Worm (Caenorhabditis elegans) whole organism, L4/young adult: Measurements from ENCODE around the gene Y54G11A.4.
A peak's percentile ranks its signal among the peaks of the same experiment; 100 is the strongest.

Experiments used
- W03F9.2 ChIP-seq: fragments of 150-350 bp; optimal IDR thresholded peaks from 2 replicates; lab custom pipeline; 2014; ENCODE audit warnings: missing biosample characterization, missing genetic modification characterization
- dao-5 ChIP-seq: sonication (generic microtip); optimal IDR thresholded peaks from 2 replicates; lab custom pipeline; 2016; ENCODE audit warnings: missing genotype, missing genetic modification characterization, moderate library complexity, missing compliant biosample characterization
- him-1 ChIP-seq: sonication (generic microtip); optimal IDR thresholded peaks from 2 replicates; lab custom pipeline; 2016; ENCODE audit warnings: missing genotype, missing genetic modification reagents, missing genetic modification characterization, missing compliant biosample characterization

Gene Y54G11A.4

DNA sequence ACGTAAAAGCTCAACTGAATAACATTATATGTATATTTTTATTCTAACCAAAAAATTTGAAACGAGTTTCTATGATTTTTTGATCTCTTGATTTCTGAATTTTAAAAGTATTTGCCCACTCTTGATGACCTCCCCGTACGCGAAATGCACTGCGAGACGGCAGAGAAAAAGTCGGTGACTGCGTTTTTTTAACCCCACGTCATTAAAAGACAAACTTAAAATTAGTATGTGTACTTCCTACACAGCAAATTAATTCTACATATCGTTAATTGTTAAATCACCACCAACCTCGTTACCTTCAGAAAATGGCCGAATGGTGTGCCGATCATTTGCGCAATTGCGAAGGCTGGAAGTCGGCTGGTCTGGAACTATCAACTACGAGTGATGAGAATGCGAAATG, at the start of gene Y54G11A.4:
Y54G11A.4 (plus strand) TSS at position 301 of the 400 bp plus-strand sequence.
- no peak for TF ChIP-seq dao-5 (tag; lab: Kevin White, UChicago)
- no peak for TF ChIP-seq him-1 (tag; lab: Kevin White, UChicago)
- no peak for TF ChIP-seq W03F9.2 (tag; lab: Kevin White, UChicago)

ce11 chrII:14243503-14243902, 49.1 kb upstream of the Y54G11A.4 start, which contains the start of gene jmjd-2:
TSS of gene jmjd-2 (minus strand) at chrII:14243603.
- TF ChIP-seq W03F9.2 (tag; lab: Kevin White, UChicago) (no peak), him-1 (tag; lab: Kevin White, UChicago) (no peak), dao-5 (tag; lab: Kevin White, UChicago) (no peak)

- TF ChIP-seq W03F9.2 (tag; lab: Kevin White, UChicago) (peak; percentile 37), him-1 (tag; lab: Kevin White, UChicago) (no peak), dao-5 (tag; lab: Kevin White, UChicago) (no peak)
Observed at ce11 chrII:14244457-14245254, 48.0 kb upstream of the Y54G11A.4 start.

- TF ChIP-seq W03F9.2 (tag; lab: Kevin White, UChicago) (no peak), him-1 (tag; lab: Kevin White, UChicago) (no peak), dao-5 (tag; lab: Kevin White, UChicago) (no peak)
Observed at ce11 chrII:14247227-14247626, 45.4 kb upstream of the Y54G11A.4 start.

DNA sequence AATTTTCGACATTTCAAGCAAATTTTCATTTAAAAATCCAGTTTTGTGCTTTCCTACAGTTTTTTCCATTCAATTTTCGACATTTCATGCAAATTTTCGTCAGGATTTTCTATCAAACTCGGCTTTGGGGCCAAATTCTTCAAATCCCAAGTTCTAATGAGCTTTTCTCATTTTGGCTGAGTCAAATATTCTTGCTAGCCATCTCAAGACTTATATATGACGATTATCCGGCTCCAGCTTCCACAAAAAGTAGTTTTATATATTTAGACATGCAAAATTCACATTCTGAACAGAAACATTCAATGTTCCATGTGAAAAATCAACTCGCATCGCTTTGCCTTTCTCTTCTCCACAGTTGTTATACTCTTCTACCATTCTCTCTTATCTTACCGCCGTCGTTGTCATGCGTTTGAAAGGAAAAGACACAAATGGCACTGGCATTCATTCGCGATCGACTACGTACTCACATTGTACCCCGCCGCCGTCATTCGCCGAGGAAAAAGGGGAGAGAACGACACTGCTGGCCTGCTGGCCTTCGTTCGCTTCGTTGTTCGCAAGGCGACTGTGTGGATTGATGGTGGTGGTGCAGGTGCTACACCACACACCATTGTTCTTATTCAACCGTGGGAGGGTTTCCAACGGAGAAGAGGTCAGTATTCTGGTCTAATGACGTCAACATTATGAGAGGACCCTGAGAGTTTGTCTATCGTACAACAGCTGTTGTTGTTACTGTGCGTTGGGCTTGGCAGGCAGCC, 44.7 kb upstream of the Y54G11A.4 start:
- TF ChIP-seq him-1 (tag; lab: Kevin White, UChicago) (no peak), dao-5 (tag; lab: Kevin White, UChicago) (no peak), W03F9.2 (tag; lab: Kevin White, UChicago) (no peak)

- peak; percentile 10 for TF ChIP-seq W03F9.2 (tag; lab: Kevin White, UChicago)
- TF ChIP-seq him-1 (tag; lab: Kevin White, UChicago) = no peak
Observed at ce11 chrII:14249489-14249888, 43.1 kb upstream of the Y54G11A.4 start.

DNA sequence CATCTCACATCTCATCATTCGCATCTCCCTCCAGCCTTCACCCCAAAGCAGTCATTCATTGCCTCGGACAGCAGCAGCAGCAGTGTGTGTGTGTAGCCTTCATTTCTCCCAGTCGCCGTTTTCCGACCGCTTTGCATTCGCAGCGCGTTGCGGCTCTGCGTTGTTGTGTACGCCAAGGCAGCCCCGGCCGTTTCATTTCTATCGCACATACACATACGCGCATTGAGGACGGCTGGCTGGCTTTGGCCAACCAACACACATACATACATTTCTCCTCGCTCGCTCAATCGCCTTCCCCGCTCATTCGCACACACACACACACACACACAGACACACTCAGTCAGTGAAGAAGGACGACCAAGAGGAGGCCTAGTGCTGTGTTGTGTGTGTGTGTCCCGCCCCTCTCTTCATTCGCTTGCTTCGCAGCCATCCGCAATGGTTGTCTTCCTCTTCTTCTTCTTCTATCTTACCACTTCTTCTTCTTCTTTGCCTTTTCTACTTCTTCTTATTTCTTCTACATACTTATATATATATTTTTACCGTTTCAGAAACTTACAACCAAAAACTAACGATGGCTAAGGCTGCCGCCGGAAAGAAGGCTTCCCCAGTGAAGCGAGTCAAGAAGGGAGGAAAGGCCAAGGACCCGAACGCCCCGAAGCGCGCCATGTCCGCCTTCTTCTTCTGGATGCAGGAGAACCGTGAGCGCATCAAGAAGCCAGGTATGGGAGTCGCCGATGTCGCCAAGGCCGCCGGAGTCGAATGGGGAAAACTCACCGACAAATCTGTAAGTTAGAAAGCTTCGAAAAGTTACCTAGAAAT, 42.3 kb upstream of the Y54G11A.4 start, which contains the start of gene hmg-1.1:
hmg-1.1 (plus strand) TSS at position 549 of the 819 bp plus-strand sequence.
- TF ChIP-seq W03F9.2 (tag; lab: Kevin White, UChicago) (peak; percentile 6), dao-5 (tag; lab: Kevin White, UChicago) (peak; percentile 3), him-1 (tag; lab: Kevin White, UChicago) (peak; percentile 34)

ce11 chrII:14251400-14251940, 41.1 kb upstream of the Y54G11A.4 start:
- TF ChIP-seq him-1 (tag; lab: Kevin White, UChicago) = peak; percentile 87
- no peak for TF ChIP-seq W03F9.2 (tag; lab: Kevin White, UChicago)
- TF ChIP-seq dao-5 (tag; lab: Kevin White, UChicago) = peak; percentile 42

- no peak for TF ChIP-seq dao-5 (tag; lab: Kevin White, UChicago)
- TF ChIP-seq him-1 (tag; lab: Kevin White, UChicago) = no peak
- no peak for TF ChIP-seq W03F9.2 (tag; lab: Kevin White, UChicago)
Observed at ce11 chrII:14252057-14252456, 40.6 kb upstream of the Y54G11A.4 start, which contains the start of gene Y54G11A.2. TSS of gene Y54G11A.2 (plus strand) at chrII:14252357.

ce11 chrII:14255850-14256249, 36.8 kb upstream of the Y54G11A.4 start:
- TF ChIP-seq him-1 (tag; lab: Kevin White, UChicago) = no peak
- no peak for TF ChIP-seq W03F9.2 (tag; lab: Kevin White, UChicago)
- no peak for TF ChIP-seq dao-5 (tag; lab: Kevin White, UChicago)

- TF ChIP-seq W03F9.2 (tag; lab: Kevin White, UChicago) = no peak
- TF ChIP-seq him-1 (tag; lab: Kevin White, UChicago) = no peak
- TF ChIP-seq dao-5 (tag; lab: Kevin White, UChicago) = no peak
Observed at ce11 chrII:14256779-14257178, 35.8 kb upstream of the Y54G11A.4 start, which contains the start of gene Y54G11A.19. TSS of gene Y54G11A.19 (minus strand) at chrII:14256879.

ce11 chrII:14257943-14258342, 34.7 kb upstream of the Y54G11A.4 start:
- TF ChIP-seq him-1 (tag; lab: Kevin White, UChicago) (no peak), dao-5 (tag; lab: Kevin White, UChicago) (no peak), W03F9.2 (tag; lab: Kevin White, UChicago) (no peak)
